Fruit fly (Drosophila melanogaster) whole organism, wandering third instar larva: ENCODE results near the gene crol.

Source experiments
- Abd-B ChIP-seq: fragments of >200 bp; optimal IDR thresholded peaks from 2 replicates; lab custom pipeline; 2017; ENCODE audit warnings: missing biosample characterization, missing genetic modification characterization
- CG32264 ChIP-seq: fragments of 200-800 bp; sonication (Bioruptor generic); optimal IDR thresholded peaks from 2 replicates; lab custom pipeline; 2016; ENCODE audit warnings: missing biosample characterization, missing genetic modification characterization
- CG9705 ChIP-seq: fragments of 200-800 bp; sonication (Bioruptor generic); optimal IDR thresholded peaks from 2 replicates; lab custom pipeline; 2018; ENCODE audit warnings: missing biosample characterization, mild to moderate bottlenecking, missing genetic modification characterization
- CrebA ChIP-seq: fragments of 200-800 bp; sonication (Bioruptor generic); optimal IDR thresholded peaks from 2 replicates; lab custom pipeline; 2016; ENCODE audit warnings: missing biosample characterization, mild to moderate bottlenecking, missing genetic modification characterization, borderline replicate concordance
- Dfd ChIP-seq: fragments of >200 bp; optimal IDR thresholded peaks from 2 replicates; lab custom pipeline; 2017; ENCODE audit warnings: missing biosample characterization, missing genetic modification characterization
- Dif ChIP-seq: fragments of 200-275, 200-300 bp; sonication (Bioruptor generic); optimal IDR thresholded peaks from 2 replicates; lab custom pipeline; 2018; ENCODE audit warnings: missing biosample characterization, missing genetic modification characterization; ENCODE audit not compliant: partially characterized antibody
- GATAd ChIP-seq: sonication (Bioruptor generic); optimal IDR thresholded peaks from 2 replicates; lab custom pipeline; 2016; ENCODE audit warnings: missing biosample characterization, missing genetic modification characterization
- HLH106 ChIP-seq: fragments of 200-800 bp; optimal IDR thresholded peaks from 3 replicates; lab custom pipeline; 2019; ENCODE audit warnings: missing biosample characterization, mild to moderate bottlenecking, missing genetic modification characterization, moderate library complexity
- Hnf4 ChIP-seq: fragments of 200-800 bp; sonication (Bioruptor generic); optimal IDR thresholded peaks from 2 replicates; lab custom pipeline; 2016; ENCODE audit warnings: missing biosample characterization, mild to moderate bottlenecking, missing genetic modification characterization
- Hr78 ChIP-seq: fragments of >200 bp; optimal IDR thresholded peaks from 2 replicates; lab custom pipeline; 2017; ENCODE audit warnings: missing biosample characterization, missing genetic modification characterization
- Hr83 ChIP-seq: fragments of 200-300 bp; sonication (Bioruptor generic); optimal IDR thresholded peaks from 2 replicates; lab custom pipeline; 2016; ENCODE audit warnings: missing biosample characterization, mild to moderate bottlenecking, missing genetic modification characterization, moderate library complexity; ENCODE audit not compliant: poor library complexity, severe bottlenecking
- Jra ChIP-seq: sonication (Bioruptor generic); optimal IDR thresholded peaks from 2 replicates; lab custom pipeline; 2016; ENCODE audit warnings: missing biosample characterization, missing genetic modification characterization
- Mio ChIP-seq: sonication (Bioruptor generic); optimal IDR thresholded peaks from 2 replicates; lab custom pipeline; 2016; ENCODE audit warnings: missing biosample characterization, missing genetic modification characterization
- Myc ChIP-seq: fragments of >200 bp; optimal IDR thresholded peaks from 2 replicates; lab custom pipeline; 2017
- N ChIP-seq: fragments of >200 bp; optimal IDR thresholded peaks from 2 replicates; lab custom pipeline; 2018; ENCODE audit warnings: missing biosample characterization, missing external identifiers, missing genetic modification characterization
- OdsH ChIP-seq: fragments of 200-800 bp; sonication (Bioruptor generic); optimal IDR thresholded peaks from 2 replicates; lab custom pipeline; 2016; ENCODE audit warnings: missing biosample characterization, mild to moderate bottlenecking, missing genetic modification characterization
- Rel ChIP-seq, 2 experiments: fragments of 200-800 bp; sonication (Bioruptor generic) in 1 of 2; optimal IDR thresholded peaks; 2 replicates in 1 of 2; 3 replicates in 1 of 2; lab custom pipeline; 2016 to 2019; ENCODE audit warnings: mild to moderate bottlenecking in 2 of 2, missing biosample characterization in 2 of 2, missing genetic modification characterization in 2 of 2, moderate library complexity in 1 of 2
- Sp1 ChIP-seq: fragments of 200-800 bp; sonication (Bioruptor generic); optimal IDR thresholded peaks from 3 replicates; lab custom pipeline; 2019; ENCODE audit warnings: missing biosample characterization, mild to moderate bottlenecking, missing genetic modification characterization, moderate library complexity
- Vsx2 ChIP-seq: fragments of 200-300, 225-300 bp; sonication (Bioruptor generic); optimal IDR thresholded peaks from 2 replicates; lab custom pipeline; 2018; ENCODE audit warnings: missing biosample characterization, missing genetic modification characterization; ENCODE audit not compliant: partially characterized antibody
- br ChIP-seq: fragments of 200-800 bp; sonication (Bioruptor generic); optimal IDR thresholded peaks from 2 replicates; lab custom pipeline; 2016; ENCODE audit warnings: missing biosample characterization, missing genetic modification characterization
- brk ChIP-seq: fragments of 200-800 bp; sonication (Bioruptor generic); optimal IDR thresholded peaks from 2 replicates; lab custom pipeline; 2016; ENCODE audit warnings: missing biosample characterization, mild to moderate bottlenecking, missing genetic modification characterization
- dl ChIP-seq, 2 experiments: fragments of 175-275, 200-275 bp in 1 of 2; fragments of 200-275 bp in 1 of 2; sonication (Bioruptor generic); optimal IDR thresholded peaks; lab custom pipeline; 2018; ENCODE audit warnings: mild to moderate bottlenecking in 2 of 2, missing biosample characterization in 2 of 2, missing genetic modification characterization in 2 of 2, moderate library complexity in 2 of 2; ENCODE audit not compliant: partially characterized antibody in 2 of 2, insufficient read depth in 1 of 2
- dmrt93B ChIP-seq: fragments of 200-800 bp; sonication (Bioruptor generic); optimal IDR thresholded peaks from 2 replicates; lab custom pipeline; 2018; ENCODE audit warnings: missing biosample characterization, mild to moderate bottlenecking, missing genetic modification characterization
- dsf ChIP-seq: sonication (Bioruptor generic); optimal IDR thresholded peaks from 2 replicates; lab custom pipeline; 2016; ENCODE audit warnings: missing biosample characterization, missing genetic modification characterization, borderline replicate concordance
- ey ChIP-seq: fragments of 200-800 bp; sonication (Bioruptor generic); optimal IDR thresholded peaks from 2 replicates; lab custom pipeline; 2016; ENCODE audit warnings: missing biosample characterization, missing genetic modification characterization
- foxo ChIP-seq, 2 experiments: fragments of 200-800 bp; sonication (Bioruptor generic); optimal IDR thresholded peaks; 2 replicates in 1 of 2; 3 replicates in 1 of 2; lab custom pipeline; 2016 to 2017; ENCODE audit warnings: missing biosample characterization in 2 of 2, missing genetic modification characterization in 2 of 2
- fru ChIP-seq: fragments of 200-800 bp; sonication (Bioruptor generic); optimal IDR thresholded peaks from 3 replicates; lab custom pipeline; 2016; ENCODE audit warnings: missing biosample characterization, mild to moderate bottlenecking, missing genetic modification characterization
- h ChIP-seq: fragments of 200-800 bp; sonication (Bioruptor generic); optimal IDR thresholded peaks from 3 replicates; lab custom pipeline; 2016; ENCODE audit warnings: missing biosample characterization, mild to moderate bottlenecking, missing genetic modification characterization
- jim ChIP-seq: fragments of 175-275, 200-325 bp; sonication (Bioruptor generic); optimal IDR thresholded peaks from 2 replicates; lab custom pipeline; 2016; ENCODE audit warnings: missing biosample characterization, mild to moderate bottlenecking, missing genetic modification characterization
- lola ChIP-seq: fragments of >200 bp; optimal IDR thresholded peaks from 2 replicates; lab custom pipeline; 2017; ENCODE audit warnings: missing biosample characterization, missing genetic modification characterization
- pan ChIP-seq: fragments of >200 bp; optimal IDR thresholded peaks from 2 replicates; lab custom pipeline; 2017
- psq ChIP-seq: fragments of 200-800 bp; sonication (Bioruptor generic); optimal IDR thresholded peaks from 3 replicates; lab custom pipeline; 2017; ENCODE audit warnings: missing biosample characterization, mild to moderate bottlenecking, missing genetic modification characterization, moderate library complexity
- rgr ChIP-seq: fragments of 200-800 bp; sonication (Bioruptor generic); optimal IDR thresholded peaks from 3 replicates; lab custom pipeline; 2016; ENCODE audit warnings: missing biosample characterization, mild to moderate bottlenecking, missing genetic modification characterization
- sage ChIP-seq: fragments of 200-800 bp; sonication (Bioruptor generic); optimal IDR thresholded peaks from 2 replicates; lab custom pipeline; 2016; ENCODE audit warnings: missing biosample characterization, mild to moderate bottlenecking, missing genetic modification characterization
- sv ChIP-seq: fragments of 200-800 bp; sonication (Bioruptor generic); optimal IDR thresholded peaks from 3 replicates; lab custom pipeline; 2016; ENCODE audit warnings: missing biosample characterization, missing genetic modification characterization
- tai ChIP-seq: sonication (Bioruptor generic); optimal IDR thresholded peaks from 2 replicates; lab custom pipeline; 2016; ENCODE audit warnings: missing biosample characterization, missing genetic modification characterization
- usp ChIP-seq: fragments of >200 bp; optimal IDR thresholded peaks from 2 replicates; lab custom pipeline; 2017; ENCODE audit warnings: missing biosample characterization, missing genetic modification characterization
- woc ChIP-seq: sonication (Bioruptor generic); optimal IDR thresholded peaks from 2 replicates; lab custom pipeline; 2016; ENCODE audit warnings: missing biosample characterization, mild to moderate bottlenecking, missing genetic modification characterization

Gene crol

dm6 chr2L:11806701-11807674 is 2.2 kb downstream of the crol start:
- TF ChIP-seq Abd-B (GFP tag; lab: Kevin White, UChicago) (no peak), lola (GFP tag; lab: Kevin White, UChicago) (no peak), foxo (GFP tag; optimal IDR thresholded peaks at IDR 0.05; lab: Kevin White, UChicago) (peak; percentile 24 to 58), rgr (peak; percentile 64), jim (peak; percentile 98), Sp1 (peak; percentile 75), fru (GFP tag; lab: Kevin White, UChicago) (peak; percentile 64), Rel (GFP tag; optimal IDR thresholded peaks at IDR 0.05; lab: Kevin White, UChicago) (peak; percentile 94), Rel (tag; optimal IDR thresholded peaks at IDR 0.05; lab: Kevin White, UChicago) (peak; percentile 74), h (peak; percentile 68), Hr78 (no peak), CG9705 (GFP tag; lab: Kevin White, UChicago) (peak; percentile 35), tai (no peak), usp (GFP tag; lab: Kevin White, UChicago) (no peak), br (GFP tag; lab: Kevin White, UChicago) (peak; percentile 81), dmrt93B (GFP tag; lab: Kevin White, UChicago) (no peak), N (no peak), dsf (no peak), Vsx2 (peak; percentile 92), sv (GFP tag; lab: Kevin White, UChicago) (no peak), HLH106 (tag; lab: Kevin White, UChicago) (peak; percentile 27), Hnf4 (GFP tag; lab: Kevin White, UChicago) (peak; percentile 63), psq (peak; percentile 100), pan (lab: Kevin White, UChicago) (no peak), brk (peak; percentile 83), Dif (peak; percentile 90), dl (GFP tag; optimal IDR thresholded peaks at IDR 0.05; lab: Kevin White, UChicago; ENCODE audit: insufficient read depth in 1 of 2, partially characterized antibody in 2 of 2) (peak; percentile 73 to 88), Mio (GFP tag; lab: Kevin White, UChicago) (peak; percentile 47), Dfd (no peak), OdsH (GFP tag; lab: Kevin White, UChicago) (peak; percentile 37), Jra (GFP tag; lab: Kevin White, UChicago) (peak; percentile 86), ey (GFP tag; lab: Kevin White, UChicago) (peak; percentile 24), Myc (lab: Kevin White, UChicago) (no peak), CrebA (peak; percentile 93), GATAd (no peak), CG32264 (peak; percentile 78), Hr83 (GFP tag; lab: Kevin White, UChicago) (peak; percentile 11), woc (GFP tag; lab: Kevin White, UChicago) (peak; percentile 43), sage (GFP tag; lab: Kevin White, UChicago) (peak; percentile 79)

dm6 chr2L:11806022-11806700 is 3.1 kb downstream of the crol start:
- TF ChIP-seq Vsx2 (no peak), Hr83 (GFP tag; lab: Kevin White, UChicago) (peak; percentile 30), Abd-B (GFP tag; lab: Kevin White, UChicago) (no peak), Rel (GFP tag; optimal IDR thresholded peaks at IDR 0.05; lab: Kevin White, UChicago) (no peak), Rel (tag; optimal IDR thresholded peaks at IDR 0.05; lab: Kevin White, UChicago) (peak; percentile 42), OdsH (GFP tag; lab: Kevin White, UChicago) (peak; percentile 1), woc (GFP tag; lab: Kevin White, UChicago) (peak; percentile 1), sage (GFP tag; lab: Kevin White, UChicago) (no peak), CrebA (no peak), lola (GFP tag; lab: Kevin White, UChicago) (no peak), foxo (GFP tag; optimal IDR thresholded peaks at IDR 0.05; lab: Kevin White, UChicago) (peak in 1 of 2 experiments; percentile 9), rgr (peak; percentile 18), Dif (no peak), GATAd (no peak), pan (lab: Kevin White, UChicago) (no peak), h (no peak), brk (no peak), dmrt93B (GFP tag; lab: Kevin White, UChicago) (no peak), CG9705 (GFP tag; lab: Kevin White, UChicago) (no peak), jim (no peak), fru (GFP tag; lab: Kevin White, UChicago) (no peak), Mio (GFP tag; lab: Kevin White, UChicago) (no peak), HLH106 (tag; lab: Kevin White, UChicago) (peak; percentile 33), N (peak; percentile 27), Sp1 (peak; percentile 1)
